Fruit fly (Drosophila melanogaster) S2 (cell line): ENCODE measurements around the gene Hex-A.

Experiments used
- CG8478 ChIP-seq: fragments of >200 bp; optimal IDR thresholded peaks from 2 replicates; lab custom pipeline; 2018
- CTCF ChIP-seq, 2 experiments: fragments of >200 bp; optimal IDR thresholded peaks; 2 replicates each; lab custom pipeline; 2018

dm6 chrX:9595312-9595931, 9.9 kb downstream of the Hex-A start:
- TF ChIP-seq CG8478 (no peak), CTCF (optimal IDR thresholded peaks at IDR 0.05; lab: Kevin White, UChicago) (peak; percentile 68 to 75)
